Worm (Caenorhabditis elegans) whole organism, L2 larva: ENCODE data around the gene W02B12.16.

Source experiments
- elt-3 ChIP-seq: sonication (generic microtip); optimal IDR thresholded peaks from 2 replicates; lab custom pipeline; 2017; ENCODE audit warnings: missing biosample characterization, missing genetic modification characterization
- fos-1 ChIP-seq: fragments of 150-350 bp; optimal IDR thresholded peaks from 2 replicates; lab custom pipeline; 2014; ENCODE audit warnings: missing biosample characterization, missing genetic modification characterization
- mdl-1 ChIP-seq, 2 experiments: fragments of 150-350 bp in 1 of 2; sonication (generic microtip) in 1 of 2; optimal IDR thresholded peaks; 2 replicates each; lab custom pipeline; 2017; ENCODE audit warnings: missing biosample characterization in 2 of 2, missing genetic modification characterization in 2 of 2
- nhr-237 ChIP-seq: fragments of 150-350 bp; optimal IDR thresholded peaks from 2 replicates; lab custom pipeline; 2014; ENCODE audit warnings: missing biosample characterization, missing genetic modification characterization
- sma-3 ChIP-seq: sonication (generic microtip); optimal IDR thresholded peaks from 2 replicates; lab custom pipeline; 2016; ENCODE audit warnings: missing genetic modification reagents, missing genetic modification characterization, missing compliant biosample characterization
- unc-39 ChIP-seq: fragments of 150-350 bp; optimal IDR thresholded peaks from 2 replicates; lab custom pipeline; 2014; ENCODE audit warnings: missing biosample characterization, missing genetic modification characterization
- unc-62 ChIP-seq: fragments of 150-350 bp; optimal IDR thresholded peaks from 2 replicates; lab custom pipeline; 2014; ENCODE audit warnings: missing biosample characterization, missing genetic modification reagents, missing genetic modification characterization
- ztf-11 ChIP-seq: sonication (generic microtip); optimal IDR thresholded peaks from 2 replicates; lab custom pipeline; 2017; ENCODE audit warnings: missing biosample characterization, missing genetic modification characterization

- TF ChIP-seq sma-3 (GFP tag; lab: Kevin White, UChicago) (no peak), ztf-11 (tag; lab: Kevin White, UChicago) (no peak), elt-3 (tag; lab: Kevin White, UChicago) (no peak), unc-62 (GFP tag; lab: Kevin White, UChicago) (no peak), unc-39 (tag; lab: Kevin White, UChicago) (no peak), nhr-237 (tag; lab: Kevin White, UChicago) (no peak), mdl-1 (tag; optimal IDR thresholded peaks at IDR 0.05; lab: Kevin White, UChicago) (no peak), fos-1 (tag; lab: Kevin White, UChicago) (no peak)
Observed at ce11 chrII:11451738-11452137, 24.6 kb downstream of the W02B12.16 start.
